Worm (Caenorhabditis elegans) whole organism, mixed stage, embryonic: Measurements from ENCODE around the gene jip-1.

Experiments used
- bed-3 ChIP-seq: fragments of 200-800 bp; sonication (Bioruptor generic); optimal IDR thresholded peaks from 3 replicates; lab custom pipeline; 2018; ENCODE audit warnings: mild to moderate bottlenecking, missing genetic modification characterization, moderate library complexity, missing compliant biosample characterization
- ceh-39 ChIP-seq: fragments of 150-350 bp; optimal IDR thresholded peaks from 2 replicates; lab custom pipeline; 2014; ENCODE audit warnings: missing biosample characterization, missing genetic modification characterization
- ceh-43 ChIP-seq: fragments of 200-800 bp; sonication (Bioruptor generic); optimal IDR thresholded peaks from 2 replicates; lab custom pipeline; 2018; ENCODE audit warnings: mild to moderate bottlenecking, missing genetic modification characterization, moderate library complexity, missing compliant biosample characterization
- ceh-83 ChIP-seq: fragments of 200-800 bp; sonication (Bioruptor generic); optimal IDR thresholded peaks from 2 replicates; lab custom pipeline; 2018; ENCODE audit warnings: mild to moderate bottlenecking, missing genetic modification characterization, missing compliant biosample characterization
- ces-1 ChIP-seq: fragments of 150-350 bp; optimal IDR thresholded peaks from 2 replicates; lab custom pipeline; 2014; ENCODE audit warnings: missing biosample characterization, missing genetic modification reagents, missing genetic modification characterization
- cnd-1 ChIP-seq: fragments of 200-800 bp; sonication (Bioruptor generic); optimal IDR thresholded peaks from 2 replicates; lab custom pipeline; 2018; ENCODE audit warnings: mild to moderate bottlenecking, missing genetic modification characterization, missing compliant biosample characterization
- drap-1 ChIP-seq: fragments of 200-800 bp; sonication (Bioruptor generic); optimal IDR thresholded peaks from 3 replicates; lab custom pipeline; 2018; ENCODE audit warnings: mild to moderate bottlenecking, missing genetic modification characterization, missing compliant biosample characterization
- elt-3 ChIP-seq: fragments of 150-350 bp; optimal IDR thresholded peaks from 2 replicates; lab custom pipeline; 2014; ENCODE audit warnings: missing biosample characterization, missing genetic modification characterization
- flh-1 ChIP-seq: fragments of 200-800 bp; sonication (Bioruptor generic); optimal IDR thresholded peaks from 2 replicates; lab custom pipeline; 2018; ENCODE audit warnings: mild to moderate bottlenecking, missing genetic modification characterization, moderate library complexity, missing compliant biosample characterization
- ham-2 ChIP-seq: fragments of 200-800 bp; sonication (Bioruptor generic); optimal IDR thresholded peaks from 2 replicates; lab custom pipeline; 2018; ENCODE audit warnings: mild to moderate bottlenecking, missing genetic modification characterization, missing compliant biosample characterization
- hlh-1 ChIP-seq: fragments of 150-350 bp; optimal IDR thresholded peaks from 2 replicates; lab custom pipeline; 2014; ENCODE audit warnings: missing biosample characterization, missing genetic modification reagents, missing genetic modification characterization
- lin-13 ChIP-seq: fragments of 150-350 bp; optimal IDR thresholded peaks from 2 replicates; lab custom pipeline; 2014; ENCODE audit warnings: missing biosample characterization, missing genetic modification characterization
- lin-32 ChIP-seq: fragments of 200-800 bp; sonication (Bioruptor generic); optimal IDR thresholded peaks from 2 replicates; lab custom pipeline; 2018; ENCODE audit warnings: mild to moderate bottlenecking, missing genetic modification characterization, missing compliant biosample characterization
- lsy-2 ChIP-seq: fragments of 150-350 bp; optimal IDR thresholded peaks from 2 replicates; lab custom pipeline; 2014; ENCODE audit warnings: missing biosample characterization, missing genetic modification characterization
- mab-5 ChIP-seq: fragments of 150-350 bp; optimal IDR thresholded peaks from 2 replicates; lab custom pipeline; 2014; ENCODE audit warnings: missing biosample characterization, missing genetic modification characterization
- mep-1 ChIP-seq: fragments of 150-350 bp; optimal IDR thresholded peaks from 2 replicates; lab custom pipeline; 2017; ENCODE audit warnings: missing biosample characterization, missing genetic modification reagents, missing genetic modification characterization, inconsistent platforms
- mls-2 ChIP-seq: sonication (generic microtip); optimal IDR thresholded peaks from 2 replicates; lab custom pipeline; 2016; ENCODE audit warnings: mild to moderate bottlenecking, missing genetic modification characterization, moderate library complexity, missing compliant biosample characterization
- nhr-12 ChIP-seq: fragments of 150-350 bp; optimal IDR thresholded peaks from 2 replicates; lab custom pipeline; 2014; ENCODE audit warnings: missing biosample characterization, missing genetic modification characterization
- nhr-2 ChIP-seq: fragments of 150-350 bp; optimal IDR thresholded peaks from 2 replicates; lab custom pipeline; 2014; ENCODE audit warnings: missing biosample characterization, missing genetic modification characterization
- nhr-28 ChIP-seq: fragments of 150-350 bp; optimal IDR thresholded peaks from 2 replicates; lab custom pipeline; 2014; ENCODE audit warnings: missing biosample characterization, missing genetic modification characterization
- nhr-76 ChIP-seq: sonication (generic microtip); optimal IDR thresholded peaks from 2 replicates; lab custom pipeline; 2017; ENCODE audit warnings: missing biosample characterization, missing genetic modification characterization
- pha-4 ChIP-seq: fragments of 150-350 bp; optimal IDR thresholded peaks from 2 replicates; lab custom pipeline; 2018; ENCODE audit warnings: missing biosample characterization, missing genetic modification reagents, missing genetic modification characterization
- sem-2 ChIP-seq: fragments of 200-800 bp; sonication (Bioruptor generic); optimal IDR thresholded peaks from 2 replicates; lab custom pipeline; 2018; ENCODE audit warnings: mild to moderate bottlenecking, missing genetic modification characterization, missing compliant biosample characterization
- snpc-4 ChIP-seq: fragments of 150-350 bp; optimal IDR thresholded peaks from 2 replicates; lab custom pipeline; 2014; ENCODE audit warnings: missing biosample characterization, missing genetic modification characterization
- sptf-1 ChIP-seq: sonication (generic microtip); optimal IDR thresholded peaks from 2 replicates; lab custom pipeline; 2017; ENCODE audit warnings: mild to moderate bottlenecking, missing genetic modification characterization, moderate library complexity, missing compliant biosample characterization
- tbx-8 ChIP-seq: fragments of 200-800 bp; sonication (Bioruptor generic); optimal IDR thresholded peaks from 2 replicates; lab custom pipeline; 2018; ENCODE audit warnings: mild to moderate bottlenecking, missing genetic modification characterization, moderate library complexity, missing compliant biosample characterization
- unc-120 ChIP-seq: sonication (generic microtip); optimal IDR thresholded peaks from 2 replicates; lab custom pipeline; 2017; ENCODE audit warnings: missing genetic modification characterization, missing compliant biosample characterization; ENCODE audit not compliant: poor library complexity, severe bottlenecking
- unc-39 ChIP-seq: fragments of 150-350 bp; optimal IDR thresholded peaks from 2 replicates; lab custom pipeline; 2014; ENCODE audit warnings: missing biosample characterization, missing genetic modification characterization
- unc-62 ChIP-seq: fragments of 150-350 bp; optimal IDR thresholded peaks from 2 replicates; lab custom pipeline; 2014; ENCODE audit warnings: missing biosample characterization, missing genetic modification reagents, missing genetic modification characterization
- zip-8 ChIP-seq: fragments of 150-350 bp; optimal IDR thresholded peaks from 2 replicates; lab custom pipeline; 2014; ENCODE audit warnings: missing biosample characterization, missing genetic modification characterization
- ztf-11 ChIP-seq: fragments of 150-350 bp; optimal IDR thresholded peaks from 2 replicates; lab custom pipeline; 2014; ENCODE audit warnings: missing biosample characterization, missing genetic modification characterization

Gene jip-1

ce11 chrII:1357262-1357661 is 30.5 kb downstream of the jip-1 start:
- TF ChIP-seq nhr-12 (tag; lab: Kevin White, UChicago) (no peak), sptf-1 (tag; lab: Kevin White, UChicago) (no peak), bed-3 (GFP tag; lab: Kevin White, UChicago) (no peak), nhr-2 (no peak), unc-62 (no peak), mab-5 (no peak), snpc-4 (tag; lab: Kevin White, UChicago) (no peak), zip-8 (tag; lab: Kevin White, UChicago) (no peak), cnd-1 (tag; lab: Kevin White, UChicago) (no peak), ceh-39 (tag; lab: Kevin White, UChicago) (no peak), nhr-28 (tag; lab: Kevin White, UChicago) (no peak)

ce11 chrII:1357905-1358304 is 31.1 kb downstream of the jip-1 start, which contains the start of gene C13A10.2:
C13A10.2 (minus strand) TSS chrII:1358005.
- no peak for TF ChIP-seq ces-1
- TF ChIP-seq pha-4 (tag; lab: Kevin White, UChicago) = no peak
- TF ChIP-seq nhr-12 (tag; lab: Kevin White, UChicago) = no peak
- no peak for TF ChIP-seq unc-62
- no peak for TF ChIP-seq unc-39 (tag; lab: Kevin White, UChicago)
- no peak for TF ChIP-seq ham-2 (GFP tag; lab: Kevin White, UChicago)
- TF ChIP-seq hlh-1 (tag; lab: Kevin White, UChicago) = no peak
- TF ChIP-seq mab-5 = no peak
- TF ChIP-seq nhr-2 = no peak
- TF ChIP-seq cnd-1 (tag; lab: Kevin White, UChicago) = no peak
- no peak for TF ChIP-seq flh-1 (GFP tag; lab: Kevin White, UChicago)
- no peak for TF ChIP-seq lsy-2 (tag; lab: Kevin White, UChicago)
- TF ChIP-seq ceh-43 = no peak
- TF ChIP-seq ztf-11 (tag; lab: Kevin White, UChicago) = no peak
- no peak for TF ChIP-seq drap-1 (GFP tag; lab: Kevin White, UChicago)
- no peak for TF ChIP-seq sem-2

- TF ChIP-seq mep-1 (tag; lab: Kevin White, UChicago) = no peak
Observed at ce11 chrII:1360257-1360656, 33.5 kb downstream of the jip-1 start.

ce11 chrII:1362423-1362822 is 35.6 kb downstream of the jip-1 start:
- TF ChIP-seq zip-8 (tag; lab: Kevin White, UChicago) (no peak), cnd-1 (tag; lab: Kevin White, UChicago) (no peak), nhr-2 (no peak), pha-4 (tag; lab: Kevin White, UChicago) (no peak), elt-3 (no peak), ceh-39 (tag; lab: Kevin White, UChicago) (no peak), sptf-1 (tag; lab: Kevin White, UChicago) (no peak), snpc-4 (tag; lab: Kevin White, UChicago) (no peak), nhr-76 (tag; lab: Kevin White, UChicago) (no peak), flh-1 (GFP tag; lab: Kevin White, UChicago) (no peak), ceh-83 (no peak), tbx-8 (GFP tag; lab: Kevin White, UChicago) (no peak), ces-1 (no peak), mls-2 (no peak), nhr-28 (tag; lab: Kevin White, UChicago) (no peak), mab-5 (no peak)

ce11 chrII:1365985-1366384 is 39.2 kb downstream of the jip-1 start:
- no peak for TF ChIP-seq zip-8 (tag; lab: Kevin White, UChicago)
- no peak for TF ChIP-seq ceh-83
- no peak for TF ChIP-seq mab-5
- TF ChIP-seq snpc-4 (tag; lab: Kevin White, UChicago) = no peak
- no peak for TF ChIP-seq drap-1 (GFP tag; lab: Kevin White, UChicago)
- TF ChIP-seq mls-2 = no peak
- TF ChIP-seq mep-1 (tag; lab: Kevin White, UChicago) = no peak
- TF ChIP-seq pha-4 (tag; lab: Kevin White, UChicago) = no peak
- no peak for TF ChIP-seq ces-1
- no peak for TF ChIP-seq unc-120
- TF ChIP-seq lin-13 (tag; lab: Kevin White, UChicago) = no peak
- no peak for TF ChIP-seq nhr-76 (tag; lab: Kevin White, UChicago)
- no peak for TF ChIP-seq cnd-1 (tag; lab: Kevin White, UChicago)
- TF ChIP-seq lsy-2 (tag; lab: Kevin White, UChicago) = no peak

ce11 chrII:1368756-1369155 is 42.0 kb downstream of the jip-1 start:
- TF ChIP-seq snpc-4 (tag; lab: Kevin White, UChicago) = no peak
- TF ChIP-seq mab-5 = no peak
- no peak for TF ChIP-seq lin-32 (GFP tag; lab: Kevin White, UChicago)
- no peak for TF ChIP-seq ceh-83
- TF ChIP-seq ztf-11 (tag; lab: Kevin White, UChicago) = no peak
